Worm (Caenorhabditis elegans) whole organism, young adult: ENCODE measurements around the gene age-1.

Source experiments
- B0019.2 ChIP-seq: fragments of 200-800 bp; sonication (Bioruptor generic); conservative IDR thresholded peaks from 2 replicates; pipeline ENCODE4 v1.3.6; 2022; ENCODE audit warnings: missing genetic modification reagents, missing genetic modification characterization, missing compliant biosample characterization
- B0035.1 ChIP-seq: sonication (generic microtip); optimal IDR thresholded peaks from 2 replicates; lab custom pipeline; 2016; ENCODE audit warnings: missing genetic modification characterization, mild to moderate bottlenecking, missing compliant biosample characterization, missing genotype, missing genetic modification reagents
- B0261.1 ChIP-seq: sonication (generic microtip); optimal IDR thresholded peaks from 2 replicates; lab custom pipeline; 2016; ENCODE audit warnings: mild to moderate bottlenecking, missing genetic modification characterization, moderate library complexity, missing compliant biosample characterization
- C17E4.6 ChIP-seq: fragments of 200-800 bp; sonication (Bioruptor generic); IDR thresholded peaks from 2 replicates; pipeline ENCODE4 v1.3.6; 2022; ENCODE audit warnings: missing genetic modification reagents, missing genetic modification characterization, missing compliant biosample characterization
- D2030.7 ChIP-seq: fragments of 200-800 bp; sonication (Bioruptor generic); IDR thresholded peaks from 2 replicates; pipeline ENCODE4 v1.3.6; 2022; ENCODE audit warnings: missing genetic modification reagents, missing genetic modification characterization, missing compliant biosample characterization
- F23B12.7 ChIP-seq: sonication (generic microtip); optimal IDR thresholded peaks from 2 replicates; lab custom pipeline; 2017; ENCODE audit warnings: missing genetic modification characterization, mild to moderate bottlenecking, missing compliant biosample characterization, antibody characterized with exemption, moderate library complexity; ENCODE audit not compliant: insufficient read depth
- F33H1.4 ChIP-seq: fragments of 200-800 bp; sonication (Bioruptor generic); IDR thresholded peaks from 2 replicates; pipeline ENCODE4 v1.3.6; 2022; ENCODE audit warnings: missing genetic modification reagents, missing genetic modification characterization, missing compliant biosample characterization
- F49E8.2 ChIP-seq: sonication (generic microtip); optimal IDR thresholded peaks from 3 replicates; lab custom pipeline; 2017; ENCODE audit warnings: missing genetic modification characterization, mild to moderate bottlenecking, missing compliant biosample characterization, antibody characterized with exemption, moderate library complexity; ENCODE audit not compliant: insufficient read depth
- K11D2.4 ChIP-seq: fragments of 200-800 bp; sonication (Bioruptor generic); IDR thresholded peaks from 2 replicates; pipeline ENCODE4 v1.3.6; 2022; ENCODE audit warnings: missing genetic modification reagents, missing genetic modification characterization, missing compliant biosample characterization
- K12H6.12 ChIP-seq: fragments of 200-800 bp; sonication (Bioruptor generic); optimal IDR thresholded peaks from 2 replicates; lab custom pipeline; 2018; ENCODE audit warnings: mild to moderate bottlenecking, missing genetic modification characterization, missing compliant biosample characterization
- Y53F4B.3 ChIP-seq: fragments of 200-800 bp; sonication (Bioruptor generic); IDR thresholded peaks from 2 replicates; pipeline ENCODE4 v1.3.6; 2022; ENCODE audit warnings: missing genetic modification reagents, missing genetic modification characterization, missing compliant biosample characterization
- Y53G8AR.9 ChIP-seq: fragments of 200-800 bp; sonication (Bioruptor generic); conservative IDR thresholded peaks from 2 replicates; pipeline ENCODE4 v1.3.6; 2022; ENCODE audit warnings: missing genetic modification reagents, missing genetic modification characterization, missing compliant biosample characterization
- Y56A3A.18 ChIP-seq: fragments of 200-800 bp; sonication (Bioruptor generic); IDR thresholded peaks from 2 replicates; pipeline ENCODE4 v1.3.6; 2022; ENCODE audit warnings: missing genetic modification reagents, missing genetic modification characterization, missing compliant biosample characterization
- Y95B8A.8 ChIP-seq: fragments of 200-800 bp; sonication (Bioruptor generic); IDR thresholded peaks from 2 replicates; pipeline ENCODE4 v1.3.6; 2022; ENCODE audit warnings: missing genetic modification reagents, missing genetic modification characterization, missing compliant biosample characterization
- akir-1 ChIP-seq: fragments of 200-800 bp; sonication (Bioruptor generic); optimal IDR thresholded peaks from 2 replicates; lab custom pipeline; 2018; ENCODE audit warnings: mild to moderate bottlenecking, missing genetic modification characterization, moderate library complexity, missing compliant biosample characterization
- cebp-1 ChIP-seq, 2 experiments: fragments of 200-800 bp in 1 of 2; sonication (Bioruptor generic) in 1 of 2; sonication (generic microtip) in 1 of 2; IDR thresholded peaks in 1 of 2; optimal IDR thresholded peaks in 1 of 2; 2 replicates each; pipeline versions ENCODE4 v1.3.6 to Lab custom; 2017 to 2022; ENCODE audit warnings: missing compliant biosample characterization in 2 of 2, missing genetic modification characterization in 2 of 2, mild to moderate bottlenecking in 1 of 2, missing genetic modification reagents in 1 of 2, moderate library complexity in 1 of 2
- ceh-100 ChIP-seq: fragments of 200-800 bp; sonication (Bioruptor generic); IDR thresholded peaks from 2 replicates; pipeline ENCODE4 v1.3.6; 2022; ENCODE audit warnings: missing genetic modification reagents, missing genetic modification characterization, missing compliant biosample characterization
- ceh-58 ChIP-seq: fragments of 200-800 bp; sonication (Bioruptor generic); IDR thresholded peaks from 2 replicates; pipeline ENCODE4 v1.3.6; 2022; ENCODE audit warnings: missing genetic modification characterization, missing compliant biosample characterization
- ceh-91 ChIP-seq: fragments of 200-800 bp; sonication (Bioruptor generic); IDR thresholded peaks from 2 replicates; pipeline ENCODE4 v1.3.6; 2022; ENCODE audit warnings: missing genetic modification reagents, missing genetic modification characterization, missing compliant biosample characterization
- chd-7 ChIP-seq: sonication (generic microtip); optimal IDR thresholded peaks from 2 replicates; lab custom pipeline; 2016; ENCODE audit warnings: mild to moderate bottlenecking, missing genetic modification characterization, moderate library complexity, missing compliant biosample characterization
- die-1 ChIP-seq: sonication (generic microtip); optimal IDR thresholded peaks from 2 replicates; lab custom pipeline; 2016; ENCODE audit warnings: missing genotype, mild to moderate bottlenecking, missing genetic modification characterization, missing compliant biosample characterization
- dpl-1 ChIP-seq: fragments of 150-350 bp; optimal IDR thresholded peaks from 2 replicates; lab custom pipeline; 2014; ENCODE audit warnings: missing biosample characterization, missing genetic modification reagents, missing genetic modification characterization
- fkh-3 ChIP-seq: sonication (generic microtip); optimal IDR thresholded peaks from 2 replicates; lab custom pipeline; 2016; ENCODE audit warnings: mild to moderate bottlenecking, missing genetic modification characterization, missing compliant biosample characterization
- hmg-1.2 ChIP-seq: fragments of 200-800 bp; sonication (Bioruptor generic); IDR thresholded peaks from 2 replicates; pipeline ENCODE4 v1.3.6; 2022; ENCODE audit warnings: missing genetic modification reagents, missing genetic modification characterization, missing compliant biosample characterization
- lin-26 ChIP-seq: fragments of 200-800 bp; sonication (Bioruptor generic); IDR thresholded peaks from 2 replicates; pipeline ENCODE4 v1.3.6; 2022; ENCODE audit warnings: missing genetic modification reagents, missing genetic modification characterization, missing compliant biosample characterization
- lin-40 ChIP-seq: sonication (generic microtip); optimal IDR thresholded peaks from 2 replicates; lab custom pipeline; 2016; ENCODE audit warnings: missing genetic modification characterization, mild to moderate bottlenecking, missing compliant biosample characterization, missing genotype, missing genetic modification reagents
- lir-1 ChIP-seq: fragments of 200-800 bp; sonication (Bioruptor generic); conservative IDR thresholded peaks from 2 replicates; pipeline ENCODE4 v1.3.6; 2022; ENCODE audit warnings: missing genetic modification reagents, missing genetic modification characterization, missing compliant biosample characterization
- lsl-1 ChIP-seq: fragments of 200-800 bp; sonication (Bioruptor generic); optimal IDR thresholded peaks from 2 replicates; lab custom pipeline; 2018; ENCODE audit warnings: mild to moderate bottlenecking, missing genetic modification characterization, moderate library complexity, missing compliant biosample characterization
- madf-3 ChIP-seq: fragments of 200-800 bp; sonication (Bioruptor generic); IDR thresholded peaks from 2 replicates; pipeline ENCODE4 v1.3.6; 2022; ENCODE audit warnings: missing genetic modification reagents, missing genetic modification characterization, missing compliant biosample characterization
- madf-6 ChIP-seq: fragments of 200-800 bp; sonication (Bioruptor generic); IDR thresholded peaks from 2 replicates; pipeline ENCODE4 v1.3.6; 2022; ENCODE audit warnings: missing genetic modification reagents, missing genetic modification characterization, missing compliant biosample characterization
- madf-8 ChIP-seq: fragments of 200-800 bp; sonication (Bioruptor generic); conservative IDR thresholded peaks from 2 replicates; pipeline ENCODE4 v1.3.6; 2022; ENCODE audit warnings: missing genetic modification reagents, missing genetic modification characterization, missing compliant biosample characterization
- nfya-2 ChIP-seq: fragments of 200-800 bp; sonication (Bioruptor generic); IDR thresholded peaks from 2 replicates; pipeline ENCODE4 v1.3.6; 2022; ENCODE audit warnings: missing genetic modification reagents, missing genetic modification characterization, missing compliant biosample characterization
- nfyb-1 ChIP-seq: fragments of 200-800 bp; sonication (Bioruptor generic); IDR thresholded peaks from 2 replicates; pipeline ENCODE4 v1.3.6; 2022; ENCODE audit warnings: missing genetic modification reagents, missing genetic modification characterization, missing compliant biosample characterization
- nhr-80 ChIP-seq: sonication (generic microtip); optimal IDR thresholded peaks from 2 replicates; lab custom pipeline; 2016; ENCODE audit warnings: missing genetic modification characterization, missing compliant biosample characterization
- nhr-90 ChIP-seq: sonication (generic microtip); optimal IDR thresholded peaks from 2 replicates; lab custom pipeline; 2016; ENCODE audit warnings: missing genotype, mild to moderate bottlenecking, missing genetic modification characterization, missing compliant biosample characterization
- pbrm-1 ChIP-seq: fragments of 200-800 bp; sonication (Bioruptor generic); IDR thresholded peaks from 2 replicates; pipeline ENCODE4 v1.3.6; 2022; ENCODE audit warnings: missing genetic modification reagents, missing genetic modification characterization, missing compliant biosample characterization
- snpc-1.1 ChIP-seq: sonication (generic microtip); optimal IDR thresholded peaks from 2 replicates; lab custom pipeline; 2017; ENCODE audit warnings: missing genetic modification characterization, mild to moderate bottlenecking, missing compliant biosample characterization, antibody characterized with exemption, moderate library complexity, missing genotype, missing genetic modification reagents; ENCODE audit not compliant: insufficient read depth
- snpc-4 ChIP-seq, 5 experiments: fragments of 150-350 bp in 1 of 5; sonication (generic microtip) in 4 of 5; optimal IDR thresholded peaks; 2 replicates each; lab custom pipeline; 2014 to 2018; ENCODE audit warnings: missing genetic modification characterization in 5 of 5, missing biosample characterization in 3 of 5, antibody characterized with exemption in 2 of 5, mild to moderate bottlenecking in 2 of 5, missing compliant biosample characterization in 2 of 5, missing genotype in 2 of 5, moderate library complexity in 2 of 5, missing genetic modification reagents in 1 of 5
- somi-1 ChIP-seq: fragments of 200-800 bp; sonication (Bioruptor generic); optimal IDR thresholded peaks from 2 replicates; lab custom pipeline; 2018; ENCODE audit warnings: mild to moderate bottlenecking, missing genetic modification characterization, missing compliant biosample characterization
- tbp1 ChIP-seq: fragments of 200-800 bp; sonication (Bioruptor generic); optimal IDR thresholded peaks from 2 replicates; lab custom pipeline; 2018; ENCODE audit warnings: mild to moderate bottlenecking, missing genetic modification characterization, missing compliant biosample characterization
- tlf-1 ChIP-seq: fragments of 200-800 bp; sonication (Bioruptor generic); optimal IDR thresholded peaks from 2 replicates; lab custom pipeline; 2018; ENCODE audit warnings: mild to moderate bottlenecking, missing genetic modification characterization, missing compliant biosample characterization
- unc-130 ChIP-seq: sonication (generic microtip); optimal IDR thresholded peaks from 2 replicates; lab custom pipeline; 2016; ENCODE audit warnings: missing genetic modification reagents, missing genetic modification characterization, missing compliant biosample characterization
- zfh-2 ChIP-seq: fragments of 200-800 bp; sonication (Bioruptor generic); conservative IDR thresholded peaks from 2 replicates; pipeline ENCODE4 v1.3.6; 2022; ENCODE audit warnings: missing genetic modification reagents, missing genetic modification characterization, missing compliant biosample characterization
- ztf-22 ChIP-seq: fragments of 200-800 bp; sonication (Bioruptor generic); optimal IDR thresholded peaks from 2 replicates; lab custom pipeline; 2018; ENCODE audit warnings: mild to moderate bottlenecking, missing genetic modification characterization, moderate library complexity, missing compliant biosample characterization
- ztf-26 ChIP-seq: sonication (generic microtip); optimal IDR thresholded peaks from 2 replicates; lab custom pipeline; 2017; ENCODE audit warnings: missing genetic modification characterization, missing compliant biosample characterization

Gene age-1

ce11 chrII:11473525-11474181, 53.2 kb downstream of the age-1 start, which contains the start of the genes metl-1 and W02B12.11:
TSS of gene metl-1 (minus strand) at chrII:11473575.
TSS of gene W02B12.11 (plus strand) at chrII:11473861.
- TF ChIP-seq tlf-1 (GFP tag; lab: Kevin White, UChicago) = peak; percentile 74
- peak; percentile 59; the same call in 1 of the 2 replicates for TF ChIP-seq lin-26
- peak; percentile 75 for TF ChIP-seq lsl-1 (GFP tag; lab: Kevin White, UChicago)
- TF ChIP-seq C17E4.6 (GFP tag; lab: Robert Waterston, UW) = peak; percentile 67; the same call in 1 of the 2 replicates
- no peak for TF ChIP-seq nhr-90 (tag; lab: Kevin White, UChicago)
- TF ChIP-seq zfh-2 (GFP tag; lab: Robert Waterston, UW) = peak; percentile 69; the same call in 1 of the 2 replicates
- TF ChIP-seq tbp1 (GFP tag; lab: Kevin White, UChicago) = peak; percentile 68
- TF ChIP-seq F33H1.4 (GFP tag; lab: Robert Waterston, UW) = peak; percentile 75
- TF ChIP-seq chd-7 (tag; lab: Kevin White, UChicago) = peak; percentile 52
- TF ChIP-seq somi-1 (GFP tag; lab: Kevin White, UChicago) = peak; percentile 50
- TF ChIP-seq pbrm-1 (GFP tag; lab: Robert Waterston, UW) = peak; percentile 90
- peak; percentile 72; the same call in 1 of the 2 replicates for TF ChIP-seq Y56A3A.18
- TF ChIP-seq hmg-1.2 (GFP tag; lab: Robert Waterston, UW) = peak; percentile 92
- TF ChIP-seq K11D2.4 = peak; percentile 83
- TF ChIP-seq ceh-100 (GFP tag; lab: Robert Waterston, UW) = peak; percentile 76
- TF ChIP-seq cebp-1 (GFP tag; IDR thresholded peaks at IDR 0.05; lab: Robert Waterston, UW) = 0 out of 2 replicates have a peak, but pooled peaks have one; percentile 13
- TF ChIP-seq cebp-1 (tag; optimal IDR thresholded peaks at IDR 0.05; lab: Kevin White, UChicago) = peak; percentile 82
- peak; percentile 9 for TF ChIP-seq B0035.1 (tag; lab: Kevin White, UChicago)
- peak; percentile 44 for TF ChIP-seq ztf-26 (tag; lab: Kevin White, UChicago)
- no peak for TF ChIP-seq fkh-3
- TF ChIP-seq die-1 (tag; lab: Kevin White, UChicago) = peak; percentile 33
- TF ChIP-seq nfya-2 (GFP tag; lab: Robert Waterston, UW) = no peak
- no peak for TF ChIP-seq akir-1 (GFP tag; lab: Kevin White, UChicago)
- TF ChIP-seq unc-130 (GFP tag; lab: Kevin White, UChicago) = peak; percentile 8
- TF ChIP-seq snpc-1.1 (tag; lab: Kevin White, UChicago) = peak; percentile 39
- no peak for TF ChIP-seq Y95B8A.8 (GFP tag; lab: Robert Waterston, UW)
- peak; percentile 29 for TF ChIP-seq dpl-1
- peak; percentile 67 for TF ChIP-seq madf-8 (GFP tag; lab: Robert Waterston, UW)
- peak; percentile 80 for TF ChIP-seq D2030.7 (GFP tag; lab: Robert Waterston, UW)
- peak; percentile 88 for TF ChIP-seq lin-40 (tag; lab: Kevin White, UChicago)
- peak; percentile 35; the same call in 1 of the 2 replicates for TF ChIP-seq ceh-91 (GFP tag; lab: Robert Waterston, UW)
- 0 out of 2 replicates have a peak, but pooled peaks have one; percentile 30 for TF ChIP-seq lir-1 (GFP tag; lab: Robert Waterston, UW)
- TF ChIP-seq madf-6 = peak; percentile 91
- no peak; the same call in 1 of the 2 replicates for TF ChIP-seq B0019.2
- peak; percentile 55 for TF ChIP-seq nhr-80 (tag; lab: Kevin White, UChicago)
- TF ChIP-seq B0261.1 (tag; lab: Kevin White, UChicago) = peak; percentile 3
- no peak for TF ChIP-seq Y53F4B.3 (GFP tag; lab: Robert Waterston, UW)
- peak; percentile 93 for TF ChIP-seq Y53G8AR.9
- TF ChIP-seq F49E8.2 (tag; lab: Kevin White, UChicago) = peak; percentile 12
- TF ChIP-seq ceh-58 (GFP tag; lab: Robert Waterston, UW) = no peak
- TF ChIP-seq K12H6.12 (tag; lab: Kevin White, UChicago) = peak; percentile 23
- peak; percentile 25 for TF ChIP-seq F23B12.7
- peak; percentile 87 for TF ChIP-seq nfyb-1 (GFP tag; lab: Robert Waterston, UW)
- TF ChIP-seq snpc-4 (GFP tag; optimal IDR thresholded peaks at IDR 0.05; lab: Kevin White, UChicago) = peak; percentile 16
- peak; percentile 61 to 77 (median 70) for TF ChIP-seq snpc-4 (tag; optimal IDR thresholded peaks at IDR 0.05; lab: Kevin White, UChicago)
- TF ChIP-seq ztf-22 (GFP tag; lab: Kevin White, UChicago) = no peak
- peak; percentile 92 for TF ChIP-seq madf-3 (GFP tag; lab: Robert Waterston, UW)
